Worm (Caenorhabditis elegans): ENCODE data around the gene sre-2.

- no peak for TF ChIP-seq him-1 (tag; optimal IDR thresholded peaks at IDR 0.05)
- TF ChIP-seq dao-5 (tag; optimal IDR thresholded peaks at IDR 0.05): no peak
Observed at ce11 chrII:8062334-8062791, 39.6 kb downstream of the sre-2 start, which contains the start of gene ufd-2.

Measured in whole organism, L4/young adult.